Fruit fly (Drosophila melanogaster) whole organism, embryonic: ENCODE measurements around the gene gb.

Experiments used
- Bteb2 ChIP-seq: fragments of 200-800 bp; sonication (Bioruptor generic); optimal IDR thresholded peaks from 2 replicates; lab custom pipeline; 2016; ENCODE audit warnings: missing biosample characterization, missing genetic modification characterization
- CG10147 ChIP-seq: fragments of 200-800 bp; sonication (Bioruptor generic); optimal IDR thresholded peaks from 2 replicates; lab custom pipeline; 2019; ENCODE audit warnings: missing biosample characterization, mild to moderate bottlenecking, missing genetic modification characterization, moderate library complexity
- CG10959 ChIP-seq: fragments of 200-800 bp; sonication (Bioruptor generic); IDR thresholded peaks from 2 replicates; pipeline ENCODE4 v1.3.6; 2022; ENCODE audit warnings: missing biosample characterization, missing genetic modification characterization
- CG10979 ChIP-seq: fragments of 200-800 bp; sonication (Bioruptor generic); optimal IDR thresholded peaks from 2 replicates; lab custom pipeline; 2018; ENCODE audit warnings: missing biosample characterization, mild to moderate bottlenecking, missing genetic modification characterization, moderate library complexity
- CG12659 ChIP-seq: fragments of 200-800 bp; sonication (Bioruptor generic); optimal IDR thresholded peaks from 3 replicates; lab custom pipeline; 2017; ENCODE audit warnings: mild to moderate bottlenecking, missing biosample characterization, missing genetic modification reagents, missing genetic modification characterization
- CG16815 ChIP-seq: fragments of 200-800 bp; sonication (Bioruptor generic); optimal IDR thresholded peaks from 3 replicates; lab custom pipeline; 2017; ENCODE audit warnings: missing biosample characterization, mild to moderate bottlenecking, missing genetic modification characterization
- CG17186 ChIP-seq: fragments of 200-800 bp; sonication (Bioruptor generic); optimal IDR thresholded peaks from 3 replicates; lab custom pipeline; 2017; ENCODE audit warnings: missing biosample characterization, missing genetic modification reagents, missing genetic modification characterization
- CG17385 ChIP-seq: fragments of 200-800 bp; sonication (Bioruptor generic); optimal IDR thresholded peaks from 3 replicates; lab custom pipeline; 2018; ENCODE audit warnings: missing biosample characterization, mild to moderate bottlenecking, missing genetic modification characterization
- CG17912 ChIP-seq: fragments of 200-800 bp; sonication (Bioruptor generic); optimal IDR thresholded peaks from 2 replicates; lab custom pipeline; 2018; ENCODE audit warnings: missing biosample characterization, mild to moderate bottlenecking, missing genetic modification characterization
- CG30431 ChIP-seq: fragments of 200-800 bp; sonication (Bioruptor generic); optimal IDR thresholded peaks from 2 replicates; lab custom pipeline; 2017; ENCODE audit warnings: missing biosample characterization, missing genetic modification characterization
- CG31441 ChIP-seq: fragments of 200-800 bp; sonication (Bioruptor generic); IDR thresholded peaks from 2 replicates; pipeline ENCODE4 v1.3.6; 2022; ENCODE audit warnings: missing biosample characterization, missing genetic modification characterization
- CG4820 ChIP-seq: fragments of 200-800 bp; sonication (Bioruptor generic); optimal IDR thresholded peaks from 3 replicates; lab custom pipeline; 2016; ENCODE audit warnings: missing biosample characterization, missing genetic modification characterization
- CG6254 ChIP-seq: fragments of 200-800 bp; sonication (Bioruptor generic); optimal IDR thresholded peaks from 3 replicates; lab custom pipeline; 2017; ENCODE audit warnings: mild to moderate bottlenecking, missing biosample characterization, missing genetic modification reagents, missing genetic modification characterization
- CG6654 ChIP-seq: fragments of 200-800 bp; sonication (Bioruptor generic); optimal IDR thresholded peaks from 2 replicates; lab custom pipeline; 2017; ENCODE audit warnings: missing biosample characterization, mild to moderate bottlenecking, missing genetic modification characterization
- CG8089 ChIP-seq: fragments of 200-800 bp; sonication (Bioruptor generic); optimal IDR thresholded peaks from 3 replicates; lab custom pipeline; 2016; ENCODE audit warnings: missing biosample characterization, missing genetic modification characterization
- CG8388 ChIP-seq: fragments of 200-800 bp; sonication (Bioruptor generic); optimal IDR thresholded peaks from 2 replicates; lab custom pipeline; 2019; ENCODE audit warnings: missing biosample characterization, mild to moderate bottlenecking, missing genetic modification characterization, moderate library complexity
- D19A ChIP-seq: fragments of 200-800 bp; optimal IDR thresholded peaks from 3 replicates; lab custom pipeline; 2019; ENCODE audit warnings: missing biosample characterization, mild to moderate bottlenecking, missing genetic modification characterization, moderate library complexity
- E2f2 ChIP-seq: fragments of 200-800 bp; sonication (Bioruptor generic); IDR thresholded peaks from 2 replicates; pipeline ENCODE4 v1.3.6; 2022; ENCODE audit warnings: missing biosample characterization, missing genetic modification characterization
- Eip74EF ChIP-seq, 2 experiments: fragments of 200-800 bp in 1 of 2; fragments of >200 bp in 1 of 2; sonication (Bioruptor generic) in 1 of 2; optimal IDR thresholded peaks; 2 replicates each; lab custom pipeline; 2017 to 2019; ENCODE audit warnings: missing biosample characterization in 2 of 2, missing genetic modification characterization in 2 of 2, mild to moderate bottlenecking in 1 of 2, moderate library complexity in 1 of 2
- Gug ChIP-seq: fragments of 200-800 bp; sonication (Bioruptor generic); IDR thresholded peaks from 4 replicates; pipeline ENCODE4 v1.3.6; 2022; ENCODE audit warnings: missing biosample characterization, missing genetic modification characterization
- H15 ChIP-seq: fragments of 200-800 bp; sonication (Bioruptor generic); IDR thresholded peaks from 3 replicates; pipeline ENCODE4 v1.3.6; 2022; ENCODE audit warnings: missing biosample characterization, missing genetic modification characterization
- H2.0 ChIP-seq: fragments of 200-800 bp; sonication (Bioruptor generic); IDR thresholded peaks from 2 replicates; pipeline ENCODE4 v1.3.6; 2022; ENCODE audit warnings: missing biosample characterization, missing genetic modification characterization
- HmgZ ChIP-seq: fragments of 200-800 bp; sonication (Bioruptor generic); optimal IDR thresholded peaks from 2 replicates; lab custom pipeline; 2018; ENCODE audit warnings: missing biosample characterization, mild to moderate bottlenecking, missing genetic modification characterization
- Hr39 ChIP-seq: fragments of >200 bp; optimal IDR thresholded peaks from 2 replicates; lab custom pipeline; 2017
- Lim3 ChIP-seq: fragments of 200-800 bp; sonication (Bioruptor generic); IDR thresholded peaks from 2 replicates; pipeline ENCODE4 v1.3.6; 2022; ENCODE audit warnings: missing biosample characterization, missing genetic modification characterization
- MESR4 ChIP-seq: fragments of 200-800 bp; sonication (Bioruptor generic); optimal IDR thresholded peaks from 2 replicates; lab custom pipeline; 2018; ENCODE audit warnings: missing biosample characterization, mild to moderate bottlenecking, missing genetic modification characterization, moderate library complexity
- Med ChIP-seq: fragments of 200-800 bp; sonication (Bioruptor generic); peaks from one replicate; lab custom pipeline; 2016; ENCODE audit warnings: missing biosample characterization, missing genetic modification characterization, mild to moderate bottlenecking, inconsistent platforms, moderate library complexity
- Optix ChIP-seq: fragments of 200-800 bp; sonication (Bioruptor generic); IDR thresholded peaks from 3 replicates; pipeline ENCODE4 v1.3.6; 2022; ENCODE audit warnings: missing biosample characterization, missing genetic modification characterization
- amos ChIP-seq: fragments of 200-800 bp; sonication (Bioruptor generic); IDR thresholded peaks from 2 replicates; pipeline ENCODE4 v1.3.6; 2022; ENCODE audit warnings: missing biosample characterization, missing genetic modification characterization; ENCODE audit not compliant: partially characterized antibody
- btn ChIP-seq: fragments of 200-800 bp; sonication (Bioruptor generic); optimal IDR thresholded peaks from 2 replicates; lab custom pipeline; 2016; ENCODE audit warnings: missing biosample characterization, missing genetic modification characterization
- crp ChIP-seq, 2 experiments: fragments of 200-800 bp; sonication (Bioruptor generic); optimal IDR thresholded peaks; 2 replicates in 1 of 2; 3 replicates in 1 of 2; lab custom pipeline; 2017; ENCODE audit warnings: missing biosample characterization in 2 of 2, missing genetic modification characterization in 2 of 2, mild to moderate bottlenecking in 1 of 2, moderate library complexity in 1 of 2
- dysf ChIP-seq: fragments of 200-800 bp; sonication (Bioruptor generic); IDR thresholded peaks from 3 replicates; pipeline ENCODE4 v1.3.6; 2022; ENCODE audit warnings: missing biosample characterization, missing genetic modification characterization
- fd102C ChIP-seq: fragments of 200-800 bp; sonication (Bioruptor generic); optimal IDR thresholded peaks from 2 replicates; lab custom pipeline; 2018; ENCODE audit warnings: missing biosample characterization, mild to moderate bottlenecking, missing genetic modification characterization, moderate library complexity
- gcm2 ChIP-seq: fragments of 200-800 bp; sonication (Bioruptor generic); optimal IDR thresholded peaks from 2 replicates; lab custom pipeline; 2016; ENCODE audit warnings: missing biosample characterization, missing genetic modification characterization
- grau ChIP-seq: fragments of 200-800 bp; optimal IDR thresholded peaks from 3 replicates; lab custom pipeline; 2019; ENCODE audit warnings: missing biosample characterization, mild to moderate bottlenecking, missing genetic modification characterization, moderate library complexity
- gsb-n ChIP-seq: fragments of 200-800 bp; sonication (Bioruptor generic); optimal IDR thresholded peaks from 3 replicates; lab custom pipeline; 2018; ENCODE audit warnings: missing biosample characterization, mild to moderate bottlenecking, missing genetic modification characterization
- gt ChIP-seq: fragments of 200-800 bp; sonication (Bioruptor generic); IDR thresholded peaks from 2 replicates; pipeline ENCODE4 v1.3.6; 2022; ENCODE audit warnings: missing biosample characterization, missing genetic modification characterization
- hb ChIP-seq: fragments of 200-800 bp; sonication (Bioruptor generic); IDR thresholded peaks from 3 replicates; pipeline ENCODE4 v1.3.6; 2022; ENCODE audit warnings: missing biosample characterization, missing genetic modification characterization; ENCODE audit not compliant: partially characterized antibody
- her ChIP-seq: fragments of 200-800 bp; sonication (Bioruptor generic); optimal IDR thresholded peaks from 2 replicates; lab custom pipeline; 2016; ENCODE audit warnings: missing biosample characterization, missing genetic modification characterization
- kni ChIP-seq: fragments of 200-800 bp; sonication (Bioruptor generic); optimal IDR thresholded peaks from 3 replicates; lab custom pipeline; 2017; ENCODE audit warnings: mild to moderate bottlenecking, missing biosample characterization, missing genetic modification reagents, missing genetic modification characterization
- mam ChIP-seq: fragments of 200-800 bp; sonication (Bioruptor generic); optimal IDR thresholded peaks from 3 replicates; lab custom pipeline; 2016; ENCODE audit warnings: missing biosample characterization, missing genetic modification characterization
- nmo ChIP-seq: fragments of 200-800 bp; sonication (Bioruptor generic); optimal IDR thresholded peaks from 2 replicates; lab custom pipeline; 2018; ENCODE audit warnings: missing biosample characterization, mild to moderate bottlenecking, missing genetic modification characterization, moderate library complexity
- pita ChIP-seq: fragments of 200-800 bp; sonication (Bioruptor generic); optimal IDR thresholded peaks from 2 replicates; lab custom pipeline; 2017; ENCODE audit warnings: missing biosample characterization, mild to moderate bottlenecking, missing genetic modification characterization
- prd ChIP-seq, 3 experiments: fragments of >200 bp in 2 of 3; fragments of 200-800 bp in 1 of 3; sonication (Bioruptor generic) in 1 of 3; optimal IDR thresholded peaks in 2 of 3; IDR thresholded peaks in 1 of 3; 2 replicates in 2 of 3; 3 replicates in 1 of 3; pipeline versions ENCODE4 v1.3.6 to Lab custom; 2017 to 2022; ENCODE audit warnings: missing biosample characterization in 1 of 3, missing genetic modification characterization in 1 of 3
- pum ChIP-seq: fragments of 200-800 bp; sonication (Bioruptor generic); optimal IDR thresholded peaks from 2 replicates; lab custom pipeline; 2016; ENCODE audit warnings: missing biosample characterization, missing genetic modification characterization
- run ChIP-seq: fragments of 200-800 bp; sonication (Bioruptor generic); optimal IDR thresholded peaks from 3 replicates; lab custom pipeline; 2018; ENCODE audit warnings: missing biosample characterization, mild to moderate bottlenecking, missing genetic modification characterization
- sob ChIP-seq: fragments of 200-800 bp; sonication (Bioruptor generic); IDR thresholded peaks from 2 replicates; pipeline ENCODE4 v1.3.6; 2022; ENCODE audit warnings: missing biosample characterization, missing genetic modification characterization
- sqz ChIP-seq: fragments of 200-800 bp; sonication (Bioruptor generic); optimal IDR thresholded peaks from 3 replicates; lab custom pipeline; 2018; ENCODE audit warnings: missing biosample characterization, mild to moderate bottlenecking, missing genetic modification characterization
- sr ChIP-seq: fragments of 200-800 bp; sonication (Bioruptor generic); IDR thresholded peaks from 3 replicates; pipeline ENCODE4 v1.3.6; 2022; ENCODE audit warnings: missing biosample characterization, missing genetic modification characterization
- tap ChIP-seq: fragments of 200-800 bp; optimal IDR thresholded peaks from 3 replicates; lab custom pipeline; 2019; ENCODE audit warnings: missing biosample characterization, mild to moderate bottlenecking, missing genetic modification characterization, moderate library complexity
- trem ChIP-seq: fragments of 200-800 bp; optimal IDR thresholded peaks from 3 replicates; lab custom pipeline; 2019; ENCODE audit warnings: missing biosample characterization, mild to moderate bottlenecking, missing genetic modification characterization, moderate library complexity

gb gene

dm6 chr3R:27131408-27131807 lies 19.3 kb upstream of the gb start (continued):
- peak; percentile 16 for TF ChIP-seq grau (tag; lab: Kevin White, UChicago)
- peak; percentile 95 for TF ChIP-seq Med
- TF ChIP-seq CG8089 (GFP tag; lab: Kevin White, UChicago), result no peak
- TF ChIP-seq gcm2 (GFP tag; lab: Kevin White, UChicago), result no peak
- no peak for TF ChIP-seq CG8388
- no peak for TF ChIP-seq CG17912 (GFP tag; lab: Kevin White, UChicago)
- TF ChIP-seq prd (optimal IDR thresholded peaks at IDR 0.05; lab: Kevin White, UChicago), result no peak
- TF ChIP-seq prd (GFP tag; IDR thresholded peaks at IDR 0.05; lab: Robert Waterston, UW), result no peak
- peak; percentile 68 for TF ChIP-seq her
- TF ChIP-seq trem (tag; lab: Kevin White, UChicago), result no peak
- TF ChIP-seq CG4820 (GFP tag; lab: Kevin White, UChicago), result no peak
- TF ChIP-seq Hr39 (lab: Kevin White, UChicago), result no peak
- no peak for TF ChIP-seq Gug
- TF ChIP-seq Bteb2 (GFP tag; lab: Kevin White, UChicago), result peak; percentile 14
- TF ChIP-seq CG31441 (GFP tag; lab: Robert Waterston, UW), result no peak
- no peak for TF ChIP-seq Eip74EF (GFP tag; optimal IDR thresholded peaks at IDR 0.05; lab: Kevin White, UChicago)
- no peak for TF ChIP-seq pita (GFP tag; lab: Kevin White, UChicago)
- TF ChIP-seq pum (GFP tag; lab: Kevin White, UChicago), result no peak
- TF ChIP-seq Lim3 (GFP tag; lab: Robert Waterston, UW), result 0 out of 2 replicates have a peak, but pooled peaks have one; percentile 20
- no peak for TF ChIP-seq CG6254
- no peak for TF ChIP-seq CG30431 (GFP tag; lab: Kevin White, UChicago)
- no peak for TF ChIP-seq CG10959
- TF ChIP-seq E2f2 (GFP tag; lab: Robert Waterston, UW), result no peak
- TF ChIP-seq tap (tag; lab: Kevin White, UChicago), result no peak
- TF ChIP-seq CG6654 (GFP tag; lab: Kevin White, UChicago), result no peak
- TF ChIP-seq dysf, result peak; percentile 55; the same call in 1 of the 3 replicates
- TF ChIP-seq sob, result peak; percentile 47; the same call in 1 of the 2 replicates
- no peak for TF ChIP-seq crp (GFP tag; optimal IDR thresholded peaks at IDR 0.05; lab: Kevin White, UChicago)
- TF ChIP-seq sqz, result no peak
- 0 out of 2 replicates have a peak, but pooled peaks have one; percentile 12 for TF ChIP-seq H2.0
- no peak for TF ChIP-seq sr
- TF ChIP-seq CG17385 (GFP tag; lab: Kevin White, UChicago), result peak; percentile 15
- no peak for TF ChIP-seq CG16815 (GFP tag; lab: Kevin White, UChicago)
- TF ChIP-seq hb (GFP tag; lab: Robert Waterston, UW), result no peak
- TF ChIP-seq amos (GFP tag; lab: Robert Waterston, UW), result no peak
- no peak for TF ChIP-seq run (tag; lab: Kevin White, UChicago)
- TF ChIP-seq nmo (GFP tag; lab: Kevin White, UChicago), result no peak
- TF ChIP-seq D19A (tag; lab: Kevin White, UChicago), result no peak
- TF ChIP-seq fd102C (GFP tag; lab: Kevin White, UChicago), result no peak
- no peak for TF ChIP-seq MESR4 (GFP tag; lab: Kevin White, UChicago)
- TF ChIP-seq btn, result no peak
- TF ChIP-seq gt (GFP tag; lab: Robert Waterston, UW), result no peak
- TF ChIP-seq gsb-n (tag; lab: Kevin White, UChicago), result no peak
- TF ChIP-seq Optix, result no peak
- TF ChIP-seq CG17186 (GFP tag; lab: Kevin White, UChicago), result no peak
- TF ChIP-seq kni (GFP tag; lab: Kevin White, UChicago), result no peak
- TF ChIP-seq mam (GFP tag; lab: Kevin White, UChicago), result peak; percentile 10
- TF ChIP-seq CG12659 (GFP tag; lab: Kevin White, UChicago), result peak; percentile 48
- peak; percentile 54 for TF ChIP-seq HmgZ (tag; lab: Kevin White, UChicago)
- no peak for TF ChIP-seq CG10979 (tag; lab: Kevin White, UChicago)
- TF ChIP-seq CG10147, result peak; percentile 51
- TF ChIP-seq H15 (GFP tag; lab: Robert Waterston, UW), result no peak
